Fruit fly (Drosophila melanogaster) whole organism, embryonic: ENCODE data around the gene CG34384.
A peak's percentile ranks its signal among the peaks of the same experiment; 100 is the strongest.

Experiments
- B-H1 ChIP-seq: fragments of 200-800 bp; sonication (Bioruptor generic); IDR thresholded peaks from 3 replicates; pipeline ENCODE4 v1.3.6; 2022; ENCODE audit warnings: missing biosample characterization, missing genetic modification characterization
- Bteb2 ChIP-seq: fragments of 200-800 bp; sonication (Bioruptor generic); optimal IDR thresholded peaks from 2 replicates; lab custom pipeline; 2016; ENCODE audit warnings: missing biosample characterization, missing genetic modification characterization
- CG10366 ChIP-seq: fragments of 200-800 bp; sonication (Bioruptor generic); IDR thresholded peaks from 2 replicates; pipeline ENCODE4 v1.3.6; 2022; ENCODE audit warnings: missing biosample characterization, missing genetic modification characterization
- CG10543 ChIP-seq: fragments of 200-800 bp; sonication (Bioruptor generic); optimal IDR thresholded peaks from 3 replicates; lab custom pipeline; 2017; ENCODE audit warnings: missing biosample characterization, mild to moderate bottlenecking, missing genetic modification characterization, moderate library complexity
- CG10565 ChIP-seq: fragments of 200-800 bp; sonication (Bioruptor generic); optimal IDR thresholded peaks from 3 replicates; lab custom pipeline; 2016; ENCODE audit warnings: missing biosample characterization, mild to moderate bottlenecking, missing genetic modification characterization
- CG10979 ChIP-seq: fragments of 200-800 bp; sonication (Bioruptor generic); optimal IDR thresholded peaks from 2 replicates; lab custom pipeline; 2018; ENCODE audit warnings: missing biosample characterization, mild to moderate bottlenecking, missing genetic modification characterization, moderate library complexity
- CG11247 ChIP-seq: fragments of 200-800 bp; sonication (Bioruptor generic); IDR thresholded peaks from 2 replicates; pipeline ENCODE4 v1.3.6; 2022; ENCODE audit warnings: missing biosample characterization, missing genetic modification characterization
- CG12391 ChIP-seq: fragments of 200-800 bp; sonication (Bioruptor generic); optimal IDR thresholded peaks from 3 replicates; lab custom pipeline; 2018; ENCODE audit warnings: missing biosample characterization, mild to moderate bottlenecking, missing genetic modification characterization, moderate library complexity
- CG12744 ChIP-seq: fragments of 200-800 bp; sonication (Bioruptor generic); optimal IDR thresholded peaks from 2 replicates; lab custom pipeline; 2016; ENCODE audit warnings: missing biosample characterization, missing genetic modification characterization
- CG15073 ChIP-seq: fragments of 200-800 bp; sonication (Bioruptor generic); optimal IDR thresholded peaks from 2 replicates; lab custom pipeline; 2016; ENCODE audit warnings: missing biosample characterization, missing genetic modification characterization
- CG15601 ChIP-seq: fragments of 200-800 bp; sonication (Bioruptor generic); optimal IDR thresholded peaks from 3 replicates; lab custom pipeline; 2019; ENCODE audit warnings: missing biosample characterization, mild to moderate bottlenecking, missing genetic modification characterization, moderate library complexity
- CG15696 ChIP-seq: fragments of 200-800 bp; sonication (Bioruptor generic); optimal IDR thresholded peaks from 2 replicates; lab custom pipeline; 2019; ENCODE audit warnings: missing biosample characterization, mild to moderate bottlenecking, missing genetic modification characterization, moderate library complexity
- CG16813 ChIP-seq: fragments of 200-800 bp; sonication (Bioruptor generic); IDR thresholded peaks from 3 replicates; pipeline ENCODE4 v1.3.6; 2022; ENCODE audit warnings: missing biosample characterization, missing genetic modification characterization; ENCODE audit not compliant: partially characterized antibody
- CG18619 ChIP-seq: fragments of 200-800 bp; sonication (Bioruptor generic); optimal IDR thresholded peaks from 3 replicates; lab custom pipeline; 2017; ENCODE audit warnings: missing biosample characterization, mild to moderate bottlenecking, missing genetic modification characterization
- CG2120 ChIP-seq: fragments of 200-800 bp; sonication (Bioruptor generic); optimal IDR thresholded peaks from 3 replicates; lab custom pipeline; 2016; ENCODE audit warnings: missing biosample characterization, missing genetic modification characterization
- CG2199 ChIP-seq: fragments of 200-800 bp; sonication (Bioruptor generic); IDR thresholded peaks from 3 replicates; pipeline ENCODE4 v1.3.6; 2022; ENCODE audit warnings: missing biosample characterization, missing genetic modification characterization
- CG30431 ChIP-seq: fragments of 200-800 bp; sonication (Bioruptor generic); optimal IDR thresholded peaks from 2 replicates; lab custom pipeline; 2017; ENCODE audit warnings: missing biosample characterization, missing genetic modification characterization
- CG31388 ChIP-seq: fragments of 200-800 bp; sonication (Bioruptor generic); optimal IDR thresholded peaks from 2 replicates; lab custom pipeline; 2016; ENCODE audit warnings: missing biosample characterization, missing genetic modification characterization
- CG34422 ChIP-seq: fragments of 200-800 bp; sonication (Bioruptor generic); IDR thresholded peaks from 3 replicates; pipeline ENCODE4 v1.3.6; 2022; ENCODE audit warnings: missing biosample characterization, missing genetic modification characterization
- CG4404 ChIP-seq: fragments of 200-800 bp; sonication (Bioruptor generic); IDR thresholded peaks from 2 replicates; pipeline ENCODE4 v1.3.6; 2022; ENCODE audit warnings: missing biosample characterization, missing genetic modification characterization
- CG6765 ChIP-seq: fragments of 200-800 bp; sonication (Bioruptor generic); optimal IDR thresholded peaks from 3 replicates; lab custom pipeline; 2017; ENCODE audit warnings: missing biosample characterization, mild to moderate bottlenecking, missing genetic modification characterization
- CG6854 ChIP-seq: fragments of 200-800 bp; sonication (Bioruptor generic); optimal IDR thresholded peaks from 3 replicates; lab custom pipeline; 2017; ENCODE audit warnings: missing biosample characterization, mild to moderate bottlenecking, missing genetic modification characterization
- CG7357 ChIP-seq: fragments of 200-800 bp; sonication (Bioruptor generic); IDR thresholded peaks from 3 replicates; pipeline ENCODE4 v1.3.6; 2022; ENCODE audit warnings: missing biosample characterization, missing genetic modification characterization
- CG8089 ChIP-seq: fragments of 200-800 bp; sonication (Bioruptor generic); optimal IDR thresholded peaks from 3 replicates; lab custom pipeline; 2016; ENCODE audit warnings: missing biosample characterization, missing genetic modification characterization
- Dp ChIP-seq: fragments of 200-800 bp; sonication (Bioruptor generic); optimal IDR thresholded peaks from 2 replicates; lab custom pipeline; 2018; ENCODE audit warnings: missing biosample characterization, mild to moderate bottlenecking, missing genetic modification characterization, moderate library complexity
- Fer2 ChIP-seq: fragments of 200-800 bp; sonication (Bioruptor generic); optimal IDR thresholded peaks from 2 replicates; lab custom pipeline; 2018; ENCODE audit warnings: missing biosample characterization, mild to moderate bottlenecking, missing genetic modification characterization, moderate library complexity
- H2.0 ChIP-seq: fragments of 200-800 bp; sonication (Bioruptor generic); IDR thresholded peaks from 2 replicates; pipeline ENCODE4 v1.3.6; 2022; ENCODE audit warnings: missing biosample characterization, missing genetic modification characterization
- HHEX ChIP-seq: fragments of 200-800 bp; sonication (Bioruptor generic); optimal IDR thresholded peaks from 3 replicates; lab custom pipeline; 2017; ENCODE audit warnings: missing biosample characterization, mild to moderate bottlenecking, missing genetic modification characterization, missing genetic modification reagents
- Hand ChIP-seq: fragments of 200-800 bp; sonication (Bioruptor generic); optimal IDR thresholded peaks from 2 replicates; lab custom pipeline; 2017; ENCODE audit warnings: mild to moderate bottlenecking, missing biosample characterization, missing genetic modification reagents, missing genetic modification characterization
- Myb ChIP-seq: fragments of 200-800 bp; sonication (Bioruptor generic); optimal IDR thresholded peaks from 2 replicates; lab custom pipeline; 2016; ENCODE audit warnings: missing biosample characterization, missing genetic modification characterization
- NC2β ChIP-seq: fragments of 200-800 bp; sonication (Bioruptor generic); optimal IDR thresholded peaks from 2 replicates; lab custom pipeline; 2016; ENCODE audit warnings: missing biosample characterization, missing genetic modification characterization
- Rfx ChIP-seq: fragments of 200-800 bp; sonication (Bioruptor generic); IDR thresholded peaks from 2 replicates; pipeline ENCODE4 v1.3.6; 2022; ENCODE audit warnings: missing biosample characterization, missing genetic modification characterization
- Sox102F ChIP-seq: fragments of 200-800 bp; sonication (Bioruptor generic); optimal IDR thresholded peaks from 2 replicates; lab custom pipeline; 2018; ENCODE audit warnings: missing biosample characterization, mild to moderate bottlenecking, missing genetic modification characterization, moderate library complexity
- br ChIP-seq: fragments of >200 bp; optimal IDR thresholded peaks from 2 replicates; lab custom pipeline; 2017
- ci ChIP-seq: fragments of 200-800 bp; sonication (Bioruptor generic); IDR thresholded peaks from 3 replicates; pipeline ENCODE4 v1.3.6; 2022; ENCODE audit warnings: missing biosample characterization, missing genetic modification characterization
- croc ChIP-seq: fragments of 200-800 bp; sonication (Bioruptor generic); conservative IDR thresholded peaks from 3 replicates; pipeline ENCODE4 v1.3.6; 2022; ENCODE audit warnings: missing biosample characterization, missing genetic modification characterization
- gcm ChIP-seq: fragments of 200-800 bp; sonication (Bioruptor generic); optimal IDR thresholded peaks from 2 replicates; lab custom pipeline; 2019; ENCODE audit warnings: missing biosample characterization, mild to moderate bottlenecking, missing genetic modification characterization, moderate library complexity
- grau ChIP-seq: fragments of 200-800 bp; optimal IDR thresholded peaks from 3 replicates; lab custom pipeline; 2019; ENCODE audit warnings: missing biosample characterization, mild to moderate bottlenecking, missing genetic modification characterization, moderate library complexity
- kah ChIP-seq: fragments of 200-800 bp; sonication (Bioruptor generic); optimal IDR thresholded peaks from 2 replicates; lab custom pipeline; 2018; ENCODE audit warnings: missing biosample characterization, mild to moderate bottlenecking, missing genetic modification characterization
- kni ChIP-seq: fragments of 200-800 bp; sonication (Bioruptor generic); optimal IDR thresholded peaks from 3 replicates; lab custom pipeline; 2017; ENCODE audit warnings: mild to moderate bottlenecking, missing biosample characterization, missing genetic modification reagents, missing genetic modification characterization
- lab ChIP-seq: fragments of 200-800 bp; sonication (Bioruptor generic); optimal IDR thresholded peaks from 3 replicates; lab custom pipeline; 2017; ENCODE audit warnings: missing biosample characterization, missing genetic modification characterization, mild to moderate bottlenecking, moderate library complexity, missing genetic modification reagents
- mirr ChIP-seq: fragments of 200-800 bp; sonication (Bioruptor generic); optimal IDR thresholded peaks from 3 replicates; lab custom pipeline; 2018; ENCODE audit warnings: missing biosample characterization, mild to moderate bottlenecking, missing genetic modification characterization
- nerfin-1 ChIP-seq: fragments of 200-800 bp; sonication (Bioruptor generic); optimal IDR thresholded peaks from 3 replicates; lab custom pipeline; 2019; ENCODE audit warnings: missing biosample characterization, mild to moderate bottlenecking, missing genetic modification characterization, moderate library complexity
- nmo ChIP-seq: fragments of 200-800 bp; sonication (Bioruptor generic); optimal IDR thresholded peaks from 2 replicates; lab custom pipeline; 2018; ENCODE audit warnings: missing biosample characterization, mild to moderate bottlenecking, missing genetic modification characterization, moderate library complexity
- oc ChIP-seq: fragments of 200-800 bp; sonication (Bioruptor generic); optimal IDR thresholded peaks from 2 replicates; lab custom pipeline; 2018; ENCODE audit warnings: missing biosample characterization, mild to moderate bottlenecking, missing genetic modification characterization, moderate library complexity
- pita ChIP-seq: fragments of 200-800 bp; sonication (Bioruptor generic); optimal IDR thresholded peaks from 2 replicates; lab custom pipeline; 2017; ENCODE audit warnings: missing biosample characterization, mild to moderate bottlenecking, missing genetic modification characterization
- pzg ChIP-seq: fragments of 200-800 bp; sonication (Bioruptor generic); optimal IDR thresholded peaks from 3 replicates; lab custom pipeline; 2018; ENCODE audit warnings: missing biosample characterization, mild to moderate bottlenecking, missing genetic modification characterization, moderate library complexity
- salm ChIP-seq: fragments of 200-800 bp; sonication (Bioruptor generic); optimal IDR thresholded peaks from 2 replicates; lab custom pipeline; 2018; ENCODE audit warnings: missing biosample characterization, mild to moderate bottlenecking, missing genetic modification characterization
- seq ChIP-seq: fragments of 200-800 bp; sonication (Bioruptor generic); IDR thresholded peaks from 2 replicates; pipeline ENCODE4 v1.3.6; 2022; ENCODE audit warnings: missing biosample characterization, missing genetic modification characterization
- sna ChIP-seq: fragments of 200-800 bp; sonication (Bioruptor generic); IDR thresholded peaks from 2 replicates; pipeline ENCODE4 v1.3.6; 2022; ENCODE audit warnings: missing biosample characterization, missing genetic modification characterization; ENCODE audit not compliant: partially characterized antibody
- yki ChIP-seq: fragments of >200 bp; optimal IDR thresholded peaks from 3 replicates; lab custom pipeline; 2018
- zen2 ChIP-seq: fragments of 200-800 bp; sonication (Bioruptor generic); IDR thresholded peaks from 3 replicates; pipeline ENCODE4 v1.3.6; 2022; ENCODE audit warnings: missing biosample characterization, missing genetic modification characterization; ENCODE audit not compliant: partially characterized antibody

The CG34384 gene

dm6 chr3R:7821559-7821958, 7.4 kb downstream of the CG34384 start (continued):
- peak; percentile 39 for TF ChIP-seq CG10543
- TF ChIP-seq CG31388 (GFP tag; lab: Kevin White, UChicago) = no peak
- TF ChIP-seq CG12391 = peak; percentile 24
- no peak for TF ChIP-seq mirr (GFP tag; lab: Kevin White, UChicago)
- TF ChIP-seq B-H1 (GFP tag; lab: Robert Waterston, UW) = no peak
- no peak for TF ChIP-seq kni (GFP tag; lab: Kevin White, UChicago)
- TF ChIP-seq CG10979 = no peak
- no peak for TF ChIP-seq nmo (GFP tag; lab: Kevin White, UChicago)
- TF ChIP-seq CG4404 (GFP tag; lab: Robert Waterston, UW) = no peak
- TF ChIP-seq Sox102F (GFP tag; lab: Kevin White, UChicago) = peak; percentile 27
- TF ChIP-seq br (lab: Kevin White, UChicago) = no peak
- TF ChIP-seq CG30431 (GFP tag; lab: Kevin White, UChicago) = no peak
- no peak for TF ChIP-seq CG16813 (GFP tag; lab: Robert Waterston, UW)
- TF ChIP-seq ci (GFP tag; lab: Robert Waterston, UW) = no peak; the same call in 2 of the 3 replicates
- TF ChIP-seq CG11247 (GFP tag; lab: Robert Waterston, UW) = no peak
- TF ChIP-seq NC2β = no peak
- no peak for TF ChIP-seq croc
- TF ChIP-seq CG15601 = no peak
- no peak for TF ChIP-seq pita (GFP tag; lab: Kevin White, UChicago)
- no peak for TF ChIP-seq pzg (GFP tag; lab: Kevin White, UChicago)
- no peak for TF ChIP-seq CG8089 (GFP tag; lab: Kevin White, UChicago)
- no peak for TF ChIP-seq Dp (GFP tag; lab: Kevin White, UChicago)
- no peak for TF ChIP-seq oc (tag; lab: Kevin White, UChicago)
- TF ChIP-seq HHEX = peak; percentile 45
- 0 out of 2 replicates have a peak, but pooled peaks have one; percentile 20 for TF ChIP-seq seq (GFP tag; lab: Robert Waterston, UW)
- no peak for TF ChIP-seq CG2199
- no peak for TF ChIP-seq CG10565 (GFP tag; lab: Kevin White, UChicago)
- no peak for TF ChIP-seq yki (lab: Kevin White, UChicago)
- peak; percentile 52 for TF ChIP-seq Hand (GFP tag; lab: Kevin White, UChicago)
- TF ChIP-seq CG15696 (tag; lab: Kevin White, UChicago) = no peak
- peak; percentile 50 for TF ChIP-seq CG6765
- peak; percentile 22; the same call in 1 of the 2 replicates for TF ChIP-seq CG10366 (GFP tag; lab: Robert Waterston, UW)
- peak; percentile 50; the same call in 1 of the 2 replicates for TF ChIP-seq H2.0
- no peak for TF ChIP-seq CG7357
- TF ChIP-seq grau (tag; lab: Kevin White, UChicago) = peak; percentile 33
- no peak for TF ChIP-seq zen2 (GFP tag; lab: Robert Waterston, UW)
- peak; percentile 73 for TF ChIP-seq Rfx
- TF ChIP-seq Myb = no peak
- peak; percentile 74 for TF ChIP-seq lab (GFP tag; lab: Kevin White, UChicago)
- TF ChIP-seq salm (tag; lab: Kevin White, UChicago) = no peak
- TF ChIP-seq kah (GFP tag; lab: Kevin White, UChicago) = no peak
- no peak for TF ChIP-seq Bteb2
- no peak for TF ChIP-seq sna (GFP tag; lab: Robert Waterston, UW)
- peak; percentile 34 for TF ChIP-seq CG18619 (GFP tag; lab: Kevin White, UChicago)
- no peak for TF ChIP-seq CG15073
- no peak for TF ChIP-seq nerfin-1 (tag; lab: Kevin White, UChicago)
- TF ChIP-seq CG34422 = no peak
- TF ChIP-seq Fer2 (tag; lab: Kevin White, UChicago) = no peak
- TF ChIP-seq CG2120 (GFP tag; lab: Kevin White, UChicago) = peak; percentile 84
- no peak for TF ChIP-seq CG6854 (GFP tag; lab: Kevin White, UChicago)
- TF ChIP-seq CG12744 (GFP tag; lab: Kevin White, UChicago) = peak; percentile 18
- TF ChIP-seq gcm (GFP tag; lab: Kevin White, UChicago) = no peak
